Worm (Caenorhabditis elegans): ENCODE measurements around the gene Y41D4A.7.

Gene Y41D4A.7

ce11 chrIV:1711029-1711489 is 50.3 kb downstream of the Y41D4A.7 start, which contains the start of gene rpi-2 (continued):
- TF ChIP-seq lsy-2 (tag; optimal IDR thresholded peaks at IDR 0.05): no peak
- TF ChIP-seq ZK337.2 (GFP tag; IDR thresholded peaks at IDR 0.05): no peak
- TF ChIP-seq jun-1 (tag; optimal IDR thresholded peaks at IDR 0.05): no peak
- TF ChIP-seq tra-1 (GFP tag; IDR thresholded peaks at IDR 0.05): peak; percentile 48; the same call in 1 of the 2 replicates

DNA sequence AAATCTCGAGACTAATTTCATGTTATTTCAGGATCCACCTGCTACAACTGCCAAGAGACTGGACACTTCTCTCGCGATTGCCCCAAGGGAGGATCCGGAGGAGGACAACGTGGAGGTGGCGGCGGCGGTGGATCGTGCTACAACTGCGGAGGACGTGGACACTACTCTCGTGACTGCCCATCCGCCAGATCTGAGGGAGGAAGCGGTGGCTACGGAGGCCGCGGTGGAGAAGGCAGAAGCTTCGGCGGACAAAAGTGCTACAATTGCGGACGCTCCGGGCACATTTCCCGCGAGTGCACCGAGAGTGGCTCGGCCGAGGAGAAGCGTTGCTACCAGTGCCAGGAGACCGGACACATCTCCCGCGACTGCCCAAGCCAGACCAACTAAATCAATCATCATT is 50.8 kb downstream of the Y41D4A.7 start:
- TF ChIP-seq hmg-1.1 (GFP tag; IDR thresholded peaks at IDR 0.05) (no peak), ztf-11 (tag; optimal IDR thresholded peaks at IDR 0.05) (no peak), set-16 (GFP tag; IDR thresholded peaks at IDR 0.05) (peak; percentile 96), egl-27 (tag; optimal IDR thresholded peaks at IDR 0.05) (no peak), nhr-76 (tag; optimal IDR thresholded peaks at IDR 0.05) (no peak), saeg-2 (GFP tag; IDR thresholded peaks at IDR 0.05) (no peak), madf-9 (GFP tag; conservative IDR thresholded peaks at IDR 0.05) (no peak), rbr-2 (tag; optimal IDR thresholded peaks at IDR 0.05) (no peak)

DNA sequence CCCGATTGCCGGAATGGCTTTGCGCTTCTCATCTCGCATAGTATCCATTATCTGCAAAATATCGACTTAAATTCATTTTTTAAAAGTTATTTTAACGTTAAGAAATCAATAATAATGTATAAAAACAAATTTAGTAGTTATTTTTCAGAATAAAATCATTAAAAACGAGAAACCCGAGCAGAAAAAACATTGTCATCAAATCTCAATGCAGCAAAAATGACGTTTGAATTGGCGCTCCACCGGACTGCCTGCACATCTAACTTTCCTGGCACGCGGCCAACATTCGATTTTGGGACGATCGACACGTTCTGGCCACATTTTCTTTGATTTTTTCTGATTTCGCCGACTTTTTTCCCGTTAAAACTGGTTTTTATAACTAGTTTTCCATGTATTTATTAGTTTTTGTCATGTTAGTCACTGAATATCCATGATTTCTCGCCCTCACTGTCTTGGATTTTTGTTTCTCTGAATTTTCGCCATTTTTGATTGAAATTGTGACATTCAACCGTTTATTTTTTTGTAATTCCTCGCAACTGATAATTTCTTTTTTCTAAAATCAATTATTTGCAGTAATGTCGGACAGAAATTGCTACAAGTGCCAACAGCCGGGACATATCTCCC is 51.6 kb downstream of the Y41D4A.7 start, which contains the start of the genes pbs-1 and K08D12.3:
Gene pbs-1, minus strand, starts transcription at position 51 of the 621 bp plus-strand sequence.
Gene K08D12.3, plus strand, starts transcription at position 571 of the 621 bp plus-strand sequence.
- peak; percentile 75 for TF ChIP-seq nhr-102 (tag; optimal IDR thresholded peaks at IDR 0.05)
- TF ChIP-seq mdl-1 (tag; optimal IDR thresholded peaks at IDR 0.05): peak in 1 of 2 experiments; percentile 49
- TF ChIP-seq hif-1 (tag; optimal IDR thresholded peaks at IDR 0.05): peak in 1 of 2 experiments; percentile 75
- peak; percentile 69 for TF ChIP-seq rbr-2 (tag; optimal IDR thresholded peaks at IDR 0.05)
- TF ChIP-seq snpc-1.2 (GFP tag; IDR thresholded peaks at IDR 0.05): 0 out of 2 replicates have a peak, but pooled peaks have one; percentile 40
- no peak for TF ChIP-seq aly-2 (tag; optimal IDR thresholded peaks at IDR 0.05)
- TF ChIP-seq ZK546.5 (tag; optimal IDR thresholded peaks at IDR 0.05): peak; percentile 57 to 92
- TF ChIP-seq Y105C5A.15 (GFP tag; IDR thresholded peaks at IDR 0.05): no peak
- no peak for TF ChIP-seq mxl-2 (GFP tag; conservative IDR thresholded peaks at IDR 0.05)
- TF ChIP-seq spr-1 (tag; optimal IDR thresholded peaks at IDR 0.05): no peak
- peak; percentile 48 for TF ChIP-seq nhr-25 (tag; optimal IDR thresholded peaks at IDR 0.05; ENCODE audit: borderline replicate concordance, insufficient read depth)
- no peak for TF ChIP-seq pqm-1 (tag; optimal IDR thresholded peaks at IDR 0.05)
- TF ChIP-seq nhr-42 (GFP tag; IDR thresholded peaks at IDR 0.05): 0 out of 2 replicates have a peak, but pooled peaks have one; percentile 26
- 0 out of 2 replicates have a peak, but pooled peaks have one; percentile 44 for TF ChIP-seq ctbp-1 (GFP tag; IDR thresholded peaks at IDR 0.05)
- TF ChIP-seq F49E8.2 (tag; optimal IDR thresholded peaks at IDR 0.05; ENCODE audit: borderline replicate concordance): no peak
- TF ChIP-seq dmd-6 (GFP tag; IDR thresholded peaks at IDR 0.05): peak; percentile 58
- TF ChIP-seq ceh-82 (tag; optimal IDR thresholded peaks at IDR 0.05): no peak
- TF ChIP-seq F10B5.3 (tag; optimal IDR thresholded peaks at IDR 0.05): peak; percentile 19
- TF ChIP-seq Y5F2A.4 (GFP tag; optimal IDR thresholded peaks at IDR 0.05): no peak
- TF ChIP-seq set-16 (GFP tag; IDR thresholded peaks at IDR 0.05): no peak
- TF ChIP-seq zip-2 (tag; optimal IDR thresholded peaks at IDR 0.05): no peak
- no peak for TF ChIP-seq fos-1 (tag; optimal IDR thresholded peaks at IDR 0.05)
- TF ChIP-seq dmd-9 (GFP tag; IDR thresholded peaks at IDR 0.05): no peak
- peak; percentile 71 for TF ChIP-seq aha-1 (tag)
- TF ChIP-seq egl-27 (tag; optimal IDR thresholded peaks at IDR 0.05): no peak
- TF ChIP-seq nhr-76 (tag; optimal IDR thresholded peaks at IDR 0.05): no peak
- no peak for TF ChIP-seq madf-5 (GFP tag; IDR thresholded peaks at IDR 0.05)
- no peak for TF ChIP-seq nhr-111 (GFP tag; optimal IDR thresholded peaks at IDR 0.05)
- no peak for TF ChIP-seq lir-3 (tag; optimal IDR thresholded peaks at IDR 0.05)
- TF ChIP-seq nhr-28 (tag; optimal IDR thresholded peaks at IDR 0.05): peak; percentile 39
- TF ChIP-seq F37D6.2 (tag; optimal IDR thresholded peaks at IDR 0.05): no peak
- peak; percentile 52; the same call in 1 of the 2 replicates for TF ChIP-seq saeg-2 (GFP tag; IDR thresholded peaks at IDR 0.05)
- TF ChIP-seq dpl-1 (GFP tag; optimal IDR thresholded peaks at IDR 0.05): peak; percentile 93
- TF ChIP-seq snpc-4 (tag; optimal IDR thresholded peaks at IDR 0.05): no peak
- no peak; the same call in 1 of the 2 replicates for TF ChIP-seq hmg-1.1 (GFP tag; IDR thresholded peaks at IDR 0.05)
- TF ChIP-seq lin-38 (GFP tag; IDR thresholded peaks at IDR 0.05): peak; percentile 81
- TF ChIP-seq lin-1 (GFP tag; IDR thresholded peaks at IDR 0.05): no peak
- no peak for TF ChIP-seq Y48G9A.11 (GFP tag; IDR thresholded peaks at IDR 0.05)
- no peak for TF ChIP-seq sdz-12 (GFP tag; optimal IDR thresholded peaks at IDR 0.05)
